Fruit fly (Drosophila melanogaster) whole organism, embryonic: ENCODE data around the gene CG10943.

Source experiments
- Ada2b ChIP-seq: fragments of 200-800 bp; sonication (Bioruptor generic); IDR thresholded peaks from 2 replicates; pipeline ENCODE4 v1.3.6; 2022; ENCODE audit warnings: missing biosample characterization, missing genetic modification characterization
- CG10267 ChIP-seq: fragments of 200-800 bp; sonication (Bioruptor generic); optimal IDR thresholded peaks from 2 replicates; lab custom pipeline; 2018; ENCODE audit warnings: missing biosample characterization, mild to moderate bottlenecking, missing genetic modification characterization, moderate library complexity
- CG12769 ChIP-seq: fragments of 200-800 bp; sonication (Bioruptor generic); optimal IDR thresholded peaks from 2 replicates; lab custom pipeline; 2019; ENCODE audit warnings: missing biosample characterization, mild to moderate bottlenecking, missing genetic modification characterization, moderate library complexity
- CG14014 ChIP-seq: fragments of 200-800 bp; sonication (Bioruptor generic); IDR thresholded peaks from 2 replicates; pipeline ENCODE4 v1.3.6; 2022; ENCODE audit warnings: missing biosample characterization, missing genetic modification characterization
- CG16815 ChIP-seq: fragments of 200-800 bp; sonication (Bioruptor generic); optimal IDR thresholded peaks from 3 replicates; lab custom pipeline; 2017; ENCODE audit warnings: missing biosample characterization, mild to moderate bottlenecking, missing genetic modification characterization
- CG17328 ChIP-seq: fragments of 200-800 bp; sonication (Bioruptor generic); IDR thresholded peaks from 2 replicates; pipeline ENCODE4 v1.3.6; 2022; ENCODE audit warnings: missing biosample characterization, missing genetic modification characterization
- CG17361 ChIP-seq: fragments of 200-800 bp; sonication (Bioruptor generic); IDR thresholded peaks from 3 replicates; pipeline ENCODE4 v1.3.6; 2022; ENCODE audit warnings: missing biosample characterization, missing genetic modification characterization
- CG17385 ChIP-seq: fragments of 200-800 bp; sonication (Bioruptor generic); optimal IDR thresholded peaks from 3 replicates; lab custom pipeline; 2018; ENCODE audit warnings: missing biosample characterization, mild to moderate bottlenecking, missing genetic modification characterization
- CG17568 ChIP-seq: fragments of 200-800 bp; sonication (Bioruptor generic); optimal IDR thresholded peaks from 2 replicates; lab custom pipeline; 2018; ENCODE audit warnings: missing biosample characterization, mild to moderate bottlenecking, missing genetic modification characterization, moderate library complexity
- CG18011 ChIP-seq: fragments of 200-800 bp; sonication (Bioruptor generic); optimal IDR thresholded peaks from 2 replicates; lab custom pipeline; 2017; ENCODE audit warnings: missing biosample characterization, missing genetic modification characterization, mild to moderate bottlenecking, moderate library complexity, missing genotype
- CG2120 ChIP-seq: fragments of 200-800 bp; sonication (Bioruptor generic); optimal IDR thresholded peaks from 3 replicates; lab custom pipeline; 2016; ENCODE audit warnings: missing biosample characterization, missing genetic modification characterization
- CG7372 ChIP-seq: fragments of 200-800 bp; sonication (Bioruptor generic); IDR thresholded peaks from 2 replicates; pipeline ENCODE4 v1.3.6; 2022; ENCODE audit warnings: missing biosample characterization, missing genetic modification characterization
- CG7556 ChIP-seq: fragments of 200-800 bp; sonication (Bioruptor generic); optimal IDR thresholded peaks from 2 replicates; lab custom pipeline; 2017; ENCODE audit warnings: missing biosample characterization, mild to moderate bottlenecking, missing genetic modification characterization
- CG8478 ChIP-seq: fragments of >200 bp; optimal IDR thresholded peaks from 2 replicates; lab custom pipeline; 2018
- CG8944 ChIP-seq: fragments of 200-800 bp; sonication (Bioruptor generic); optimal IDR thresholded peaks from 3 replicates; lab custom pipeline; 2016; ENCODE audit warnings: missing biosample characterization, missing genetic modification characterization
- CHES-1-like ChIP-seq: fragments of 200-800 bp; sonication (Bioruptor generic); optimal IDR thresholded peaks from 2 replicates; lab custom pipeline; 2016; ENCODE audit warnings: missing biosample characterization, missing genetic modification characterization
- Dad ChIP-seq: fragments of 200-800 bp; sonication (Bioruptor generic); optimal IDR thresholded peaks from 3 replicates; lab custom pipeline; 2016; ENCODE audit warnings: missing biosample characterization, missing genetic modification characterization
- Dp ChIP-seq: fragments of 200-800 bp; sonication (Bioruptor generic); optimal IDR thresholded peaks from 2 replicates; lab custom pipeline; 2018; ENCODE audit warnings: missing biosample characterization, mild to moderate bottlenecking, missing genetic modification characterization, moderate library complexity
- ERR ChIP-seq: fragments of 200-800 bp; sonication (Bioruptor generic); optimal IDR thresholded peaks from 2 replicates; lab custom pipeline; 2016; ENCODE audit warnings: missing biosample characterization, missing genetic modification characterization
- Fer3 ChIP-seq: fragments of 200-800 bp; sonication (Bioruptor generic); optimal IDR thresholded peaks from 2 replicates; lab custom pipeline; 2018; ENCODE audit warnings: missing biosample characterization, mild to moderate bottlenecking, missing genetic modification characterization, moderate library complexity
- Hand ChIP-seq: fragments of 200-800 bp; sonication (Bioruptor generic); optimal IDR thresholded peaks from 2 replicates; lab custom pipeline; 2017; ENCODE audit warnings: mild to moderate bottlenecking, missing biosample characterization, missing genetic modification reagents, missing genetic modification characterization
- Hr78 ChIP-seq, 2 experiments: fragments of 200-800 bp in 1 of 2; fragments of >200 bp in 1 of 2; sonication (Bioruptor generic) in 1 of 2; optimal IDR thresholded peaks; 2 replicates each; lab custom pipeline; 2017 to 2019; ENCODE audit warnings: missing biosample characterization in 2 of 2, missing genetic modification characterization in 2 of 2, mild to moderate bottlenecking in 1 of 2, moderate library complexity in 1 of 2
- Med ChIP-seq: fragments of 200-800 bp; sonication (Bioruptor generic); peaks from one replicate; lab custom pipeline; 2016; ENCODE audit warnings: missing biosample characterization, missing genetic modification characterization, mild to moderate bottlenecking, inconsistent platforms, moderate library complexity
- Meics ChIP-seq: fragments of 200-800 bp; sonication (Bioruptor generic); optimal IDR thresholded peaks from 2 replicates; lab custom pipeline; 2017; ENCODE audit warnings: missing biosample characterization, mild to moderate bottlenecking, missing genetic modification characterization
- Nf-YB ChIP-seq: fragments of 200-800 bp; sonication (Bioruptor generic); optimal IDR thresholded peaks from 3 replicates; lab custom pipeline; 2019; ENCODE audit warnings: missing biosample characterization, mild to moderate bottlenecking, missing genetic modification characterization, moderate library complexity
- Rfx ChIP-seq: fragments of 200-800 bp; sonication (Bioruptor generic); IDR thresholded peaks from 2 replicates; pipeline ENCODE4 v1.3.6; 2022; ENCODE audit warnings: missing biosample characterization, missing genetic modification characterization
- Six4 ChIP-seq: fragments of 200-800 bp; sonication (Bioruptor generic); optimal IDR thresholded peaks from 2 replicates; lab custom pipeline; 2016; ENCODE audit warnings: missing biosample characterization, missing genetic modification characterization
- Vsx1 ChIP-seq: fragments of 200-800 bp; sonication (Bioruptor generic); optimal IDR thresholded peaks from 2 replicates; lab custom pipeline; 2017; ENCODE audit warnings: missing biosample characterization, mild to moderate bottlenecking, missing genetic modification characterization, missing genetic modification reagents
- ab ChIP-seq: fragments of 200-800 bp; sonication (Bioruptor generic); optimal IDR thresholded peaks from 2 replicates; lab custom pipeline; 2016; ENCODE audit warnings: missing biosample characterization, missing genetic modification characterization
- aop ChIP-seq: fragments of 200-800 bp; sonication (Bioruptor generic); IDR thresholded peaks from 2 replicates; pipeline ENCODE4 v1.3.6; 2022; ENCODE audit warnings: missing biosample characterization, missing genetic modification characterization
- br ChIP-seq: fragments of >200 bp; optimal IDR thresholded peaks from 2 replicates; lab custom pipeline; 2017
- bsh ChIP-seq, 2 experiments: fragments of 200-800 bp; sonication (Bioruptor generic); optimal IDR thresholded peaks; 2 replicates each; lab custom pipeline; 2017 to 2018; ENCODE audit warnings: mild to moderate bottlenecking in 2 of 2, missing biosample characterization in 2 of 2, missing genetic modification characterization in 2 of 2, moderate library complexity in 1 of 2
- dysf ChIP-seq: fragments of 200-800 bp; sonication (Bioruptor generic); IDR thresholded peaks from 3 replicates; pipeline ENCODE4 v1.3.6; 2022; ENCODE audit warnings: missing biosample characterization, missing genetic modification characterization
- ems ChIP-seq: fragments of 200-800 bp; sonication (Bioruptor generic); optimal IDR thresholded peaks from 3 replicates; lab custom pipeline; 2016; ENCODE audit warnings: missing biosample characterization, missing genetic modification characterization
- eyg ChIP-seq: fragments of 200-800 bp; sonication (Bioruptor generic); optimal IDR thresholded peaks from 3 replicates; lab custom pipeline; 2016; ENCODE audit warnings: missing biosample characterization, missing genetic modification characterization
- fd3F ChIP-seq: fragments of 200-800 bp; sonication (Bioruptor generic); optimal IDR thresholded peaks from 2 replicates; lab custom pipeline; 2018; ENCODE audit warnings: missing biosample characterization, mild to moderate bottlenecking, missing genetic modification characterization, moderate library complexity
- fd96Cb ChIP-seq: fragments of 200-800 bp; sonication (Bioruptor generic); optimal IDR thresholded peaks from 2 replicates; lab custom pipeline; 2018; ENCODE audit warnings: missing biosample characterization, mild to moderate bottlenecking, missing genetic modification characterization, moderate library complexity
- lab ChIP-seq: fragments of 200-800 bp; sonication (Bioruptor generic); optimal IDR thresholded peaks from 3 replicates; lab custom pipeline; 2017; ENCODE audit warnings: missing biosample characterization, missing genetic modification characterization, mild to moderate bottlenecking, moderate library complexity, missing genetic modification reagents
- mirr ChIP-seq: fragments of 200-800 bp; sonication (Bioruptor generic); optimal IDR thresholded peaks from 3 replicates; lab custom pipeline; 2018; ENCODE audit warnings: missing biosample characterization, mild to moderate bottlenecking, missing genetic modification characterization
- nerfin-2 ChIP-seq: fragments of 200-800 bp; sonication (Bioruptor generic); IDR thresholded peaks from 2 replicates; pipeline ENCODE4 v1.3.6; 2022; ENCODE audit warnings: missing biosample characterization, missing genetic modification characterization; ENCODE audit not compliant: partially characterized antibody
- nmo ChIP-seq: fragments of 200-800 bp; sonication (Bioruptor generic); optimal IDR thresholded peaks from 2 replicates; lab custom pipeline; 2018; ENCODE audit warnings: missing biosample characterization, mild to moderate bottlenecking, missing genetic modification characterization, moderate library complexity
- prd ChIP-seq, 3 experiments: fragments of >200 bp in 2 of 3; fragments of 200-800 bp in 1 of 3; sonication (Bioruptor generic) in 1 of 3; optimal IDR thresholded peaks in 2 of 3; IDR thresholded peaks in 1 of 3; 2 replicates in 2 of 3; 3 replicates in 1 of 3; pipeline versions ENCODE4 v1.3.6 to Lab custom; 2017 to 2022; ENCODE audit warnings: missing biosample characterization in 1 of 3, missing genetic modification characterization in 1 of 3
- sens-2 ChIP-seq: fragments of 200-800 bp; sonication (Bioruptor generic); IDR thresholded peaks from 2 replicates; pipeline ENCODE4 v1.3.6; 2022; ENCODE audit warnings: missing biosample characterization, missing genetic modification characterization
- slp2 ChIP-seq: fragments of 200-800 bp; sonication (Bioruptor generic); optimal IDR thresholded peaks from 2 replicates; lab custom pipeline; 2016; ENCODE audit warnings: missing biosample characterization, missing genetic modification characterization
- sna ChIP-seq: fragments of 200-800 bp; sonication (Bioruptor generic); IDR thresholded peaks from 2 replicates; pipeline ENCODE4 v1.3.6; 2022; ENCODE audit warnings: missing biosample characterization, missing genetic modification characterization; ENCODE audit not compliant: partially characterized antibody
- tin ChIP-seq: fragments of 200-800 bp; sonication (Bioruptor generic); optimal IDR thresholded peaks from 3 replicates; lab custom pipeline; 2016; ENCODE audit warnings: missing biosample characterization, missing genetic modification characterization
- tio ChIP-seq: fragments of 200-800 bp; sonication (Bioruptor generic); optimal IDR thresholded peaks from 2 replicates; lab custom pipeline; 2017; ENCODE audit warnings: missing biosample characterization, missing genetic modification characterization, inconsistent platforms
- trem ChIP-seq: fragments of 200-800 bp; optimal IDR thresholded peaks from 3 replicates; lab custom pipeline; 2019; ENCODE audit warnings: missing biosample characterization, mild to moderate bottlenecking, missing genetic modification characterization, moderate library complexity
- zen2 ChIP-seq: fragments of 200-800 bp; sonication (Bioruptor generic); IDR thresholded peaks from 3 replicates; pipeline ENCODE4 v1.3.6; 2022; ENCODE audit warnings: missing biosample characterization, missing genetic modification characterization; ENCODE audit not compliant: partially characterized antibody

The CG10943 gene

dm6 chr3L:12831290-12831952 is 31.3 kb downstream of the CG10943 start (continued):
- TF ChIP-seq Six4 (GFP tag; lab: Kevin White, UChicago) (peak; percentile 19), fd3F (peak; percentile 9), CG2120 (GFP tag; lab: Kevin White, UChicago) (peak; percentile 80), zen2 (GFP tag; lab: Robert Waterston, UW) (no peak), eyg (peak; percentile 18), CG16815 (GFP tag; lab: Kevin White, UChicago) (peak; percentile 35), Med (GFP tag; lab: Kevin White, UChicago) (peak; percentile 72), nmo (GFP tag; lab: Kevin White, UChicago) (peak; percentile 53), ems (no peak), nerfin-2 (GFP tag; lab: Robert Waterston, UW) (no peak), ab (GFP tag; lab: Kevin White, UChicago) (no peak), trem (no peak), Hand (peak; percentile 36), CG7372 (GFP tag; lab: Robert Waterston, UW) (0 out of 2 replicates have a peak, but pooled peaks have one; percentile 42), bsh (GFP tag; optimal IDR thresholded peaks at IDR 0.05; lab: Kevin White, UChicago) (peak; percentile 46 to 64), CG18011 (no peak), CG7556 (GFP tag; lab: Kevin White, UChicago) (peak; percentile 60), sna (GFP tag; lab: Robert Waterston, UW) (no peak), CG8944 (GFP tag; lab: Kevin White, UChicago) (peak; percentile 31), br (no peak), tio (GFP tag; lab: Kevin White, UChicago) (peak; percentile 26), Hr78 (GFP tag; optimal IDR thresholded peaks at IDR 0.05; lab: Kevin White, UChicago) (no peak), CHES-1-like (GFP tag; lab: Kevin White, UChicago) (peak; percentile 61), tin (GFP tag; lab: Kevin White, UChicago) (peak; percentile 10), CG10267 (tag; lab: Kevin White, UChicago) (peak; percentile 23), CG17568 (no peak), mirr (no peak), lab (GFP tag; lab: Kevin White, UChicago) (peak; percentile 35), Dp (GFP tag; lab: Kevin White, UChicago) (no peak), CG17361 (GFP tag; lab: Robert Waterston, UW) (peak; percentile 69), CG14014 (GFP tag; lab: Robert Waterston, UW) (0 out of 2 replicates have a peak, but pooled peaks have one; percentile 13), Ada2b (peak; percentile 66), CG12769 (tag; lab: Kevin White, UChicago) (peak; percentile 29), Fer3 (tag; lab: Kevin White, UChicago) (peak; percentile 56), CG8478 (lab: Kevin White, UChicago) (no peak), aop (GFP tag; lab: Robert Waterston, UW) (no peak), fd96Cb (peak; percentile 13), Dad (no peak), dysf (GFP tag; lab: Robert Waterston, UW) (peak; percentile 66; the same call in 2 of the 3 replicates), CG17328 (GFP tag; lab: Robert Waterston, UW) (peak; percentile 58), slp2 (GFP tag; lab: Kevin White, UChicago) (peak; percentile 38), Vsx1 (GFP tag; lab: Kevin White, UChicago) (no peak), Nf-YB (no peak), CG17385 (GFP tag; lab: Kevin White, UChicago) (peak; percentile 33), ERR (GFP tag; lab: Kevin White, UChicago) (peak; percentile 58), Rfx (GFP tag; lab: Robert Waterston, UW) (peak; percentile 66), Meics (GFP tag; lab: Kevin White, UChicago) (peak; percentile 54), sens-2 (GFP tag; lab: Robert Waterston, UW) (peak; percentile 8; the same call in 1 of the 2 replicates), prd (optimal IDR thresholded peaks at IDR 0.05; lab: Kevin White, UChicago) (no peak), prd (GFP tag; IDR thresholded peaks at IDR 0.05; lab: Robert Waterston, UW) (peak; percentile 74; the same call in 2 of the 3 replicates)
